Fruit fly (Drosophila melanogaster) whole organism, embryonic: ENCODE data around the gene CG32117.

Experiments
- ATbp ChIP-seq: fragments of 200-800 bp; sonication (Bioruptor generic); optimal IDR thresholded peaks from 2 replicates; lab custom pipeline; 2017; ENCODE audit warnings: missing biosample characterization, mild to moderate bottlenecking, missing genetic modification characterization, missing genetic modification reagents
- Bgb ChIP-seq: fragments of 200-800 bp; sonication (Bioruptor generic); IDR thresholded peaks from 2 replicates; pipeline ENCODE4 v1.3.6; 2022; ENCODE audit warnings: missing biosample characterization, missing genetic modification characterization; ENCODE audit not compliant: partially characterized antibody
- BtbVII ChIP-seq: fragments of 200-800 bp; sonication (Bioruptor generic); optimal IDR thresholded peaks from 3 replicates; lab custom pipeline; 2017; ENCODE audit warnings: missing biosample characterization, mild to moderate bottlenecking, missing genetic modification characterization
- CG10274 ChIP-seq: fragments of 200-800 bp; sonication (Bioruptor generic); optimal IDR thresholded peaks from 3 replicates; lab custom pipeline; 2017; ENCODE audit warnings: missing biosample characterization, mild to moderate bottlenecking, missing genetic modification characterization
- CG10431 ChIP-seq: fragments of 200-800 bp; sonication (Bioruptor generic); optimal IDR thresholded peaks from 3 replicates; lab custom pipeline; 2018; ENCODE audit warnings: missing biosample characterization, mild to moderate bottlenecking, missing genetic modification characterization
- CG11696 ChIP-seq: fragments of 200-800 bp; sonication (Bioruptor generic); IDR thresholded peaks from 2 replicates; pipeline ENCODE4 v1.3.6; 2022; ENCODE audit warnings: missing biosample characterization, missing genetic modification characterization
- CG12071 ChIP-seq: fragments of 200-800 bp; sonication (Bioruptor generic); optimal IDR thresholded peaks from 3 replicates; lab custom pipeline; 2018; ENCODE audit warnings: missing biosample characterization, mild to moderate bottlenecking, missing genetic modification characterization
- CG12391 ChIP-seq: fragments of 200-800 bp; sonication (Bioruptor generic); optimal IDR thresholded peaks from 3 replicates; lab custom pipeline; 2018; ENCODE audit warnings: missing biosample characterization, mild to moderate bottlenecking, missing genetic modification characterization, moderate library complexity
- CG13894 ChIP-seq: fragments of 200-800 bp; sonication (Bioruptor generic); optimal IDR thresholded peaks from 3 replicates; lab custom pipeline; 2018; ENCODE audit warnings: missing biosample characterization, mild to moderate bottlenecking, missing genetic modification characterization, moderate library complexity
- CG15479 ChIP-seq: fragments of 200-800 bp; sonication (Bioruptor generic); optimal IDR thresholded peaks from 3 replicates; lab custom pipeline; 2019; ENCODE audit warnings: missing biosample characterization, mild to moderate bottlenecking, missing genetic modification characterization, moderate library complexity
- CG16863 ChIP-seq: fragments of 200-800 bp; sonication (Bioruptor generic); optimal IDR thresholded peaks from 3 replicates; lab custom pipeline; 2016; ENCODE audit warnings: missing biosample characterization, missing genetic modification characterization
- CG2116 ChIP-seq: fragments of 200-800 bp; sonication (Bioruptor generic); optimal IDR thresholded peaks from 3 replicates; lab custom pipeline; 2018; ENCODE audit warnings: missing biosample characterization, mild to moderate bottlenecking, missing genetic modification characterization
- CG2678 ChIP-seq: fragments of 200-800 bp; sonication (Bioruptor generic); optimal IDR thresholded peaks from 3 replicates; lab custom pipeline; 2019; ENCODE audit warnings: missing biosample characterization, mild to moderate bottlenecking, missing genetic modification characterization, moderate library complexity
- CG31365 ChIP-seq: fragments of 200-800 bp; sonication (Bioruptor generic); optimal IDR thresholded peaks from 2 replicates; lab custom pipeline; 2018; ENCODE audit warnings: missing biosample characterization, mild to moderate bottlenecking, missing genetic modification characterization
- CG34376 ChIP-seq: fragments of 200-800 bp; sonication (Bioruptor generic); optimal IDR thresholded peaks from 2 replicates; lab custom pipeline; 2018; ENCODE audit warnings: missing biosample characterization, mild to moderate bottlenecking, missing genetic modification characterization
- CG4282 ChIP-seq: fragments of 200-800 bp; sonication (Bioruptor generic); optimal IDR thresholded peaks from 2 replicates; lab custom pipeline; 2016; ENCODE audit warnings: missing biosample characterization, missing genetic modification characterization
- CG4707 ChIP-seq: fragments of 200-800 bp; sonication (Bioruptor generic); optimal IDR thresholded peaks from 2 replicates; lab custom pipeline; 2018; ENCODE audit warnings: missing biosample characterization, mild to moderate bottlenecking, missing genetic modification characterization, moderate library complexity
- CG6254 ChIP-seq: fragments of 200-800 bp; sonication (Bioruptor generic); optimal IDR thresholded peaks from 3 replicates; lab custom pipeline; 2017; ENCODE audit warnings: mild to moderate bottlenecking, missing biosample characterization, missing genetic modification reagents, missing genetic modification characterization
- CG7271 ChIP-seq: fragments of 200-800 bp; sonication (Bioruptor generic); optimal IDR thresholded peaks from 2 replicates; lab custom pipeline; 2018; ENCODE audit warnings: missing biosample characterization, mild to moderate bottlenecking, missing genetic modification characterization, moderate library complexity
- CG8388 ChIP-seq: fragments of 200-800 bp; sonication (Bioruptor generic); optimal IDR thresholded peaks from 2 replicates; lab custom pipeline; 2019; ENCODE audit warnings: missing biosample characterization, mild to moderate bottlenecking, missing genetic modification characterization, moderate library complexity
- CG9727 ChIP-seq: fragments of 200-800 bp; sonication (Bioruptor generic); optimal IDR thresholded peaks from 3 replicates; lab custom pipeline; 2017; ENCODE audit warnings: missing biosample characterization, mild to moderate bottlenecking, missing genetic modification characterization
- CHES-1-like ChIP-seq: fragments of 200-800 bp; sonication (Bioruptor generic); optimal IDR thresholded peaks from 2 replicates; lab custom pipeline; 2016; ENCODE audit warnings: missing biosample characterization, missing genetic modification characterization
- CTCF ChIP-seq: fragments of 200-800 bp; sonication (Bioruptor generic); optimal IDR thresholded peaks from 2 replicates; lab custom pipeline; 2017; ENCODE audit warnings: missing biosample characterization, mild to moderate bottlenecking, missing genetic modification characterization, moderate library complexity
- CkIIα-i1 ChIP-seq: fragments of 200-800 bp; sonication (Bioruptor generic); IDR thresholded peaks from 2 replicates; pipeline ENCODE4 v1.3.6; 2022; ENCODE audit warnings: missing biosample characterization, missing genetic modification characterization
- Dfd ChIP-seq, 2 experiments: fragments of >200 bp; optimal IDR thresholded peaks; 2 replicates each; lab custom pipeline; 2017; ENCODE audit warnings: missing biosample characterization in 2 of 2, missing genetic modification characterization in 2 of 2
- Jarid2 ChIP-seq: fragments of 200-800 bp; sonication (Bioruptor generic); optimal IDR thresholded peaks from 3 replicates; lab custom pipeline; 2017; ENCODE audit warnings: mild to moderate bottlenecking, missing biosample characterization, missing genetic modification reagents, missing genetic modification characterization
- Lim3 ChIP-seq: fragments of 200-800 bp; sonication (Bioruptor generic); IDR thresholded peaks from 2 replicates; pipeline ENCODE4 v1.3.6; 2022; ENCODE audit warnings: missing biosample characterization, missing genetic modification characterization
- MTF-1 ChIP-seq: fragments of 200-800 bp; sonication (Bioruptor generic); optimal IDR thresholded peaks from 2 replicates; lab custom pipeline; 2018; ENCODE audit warnings: missing biosample characterization, mild to moderate bottlenecking, missing genetic modification characterization, borderline replicate concordance
- Meics ChIP-seq: fragments of 200-800 bp; sonication (Bioruptor generic); optimal IDR thresholded peaks from 2 replicates; lab custom pipeline; 2017; ENCODE audit warnings: missing biosample characterization, mild to moderate bottlenecking, missing genetic modification characterization
- Myb ChIP-seq: fragments of 200-800 bp; sonication (Bioruptor generic); optimal IDR thresholded peaks from 2 replicates; lab custom pipeline; 2016; ENCODE audit warnings: missing biosample characterization, missing genetic modification characterization
- Nf-YB ChIP-seq: fragments of 200-800 bp; sonication (Bioruptor generic); optimal IDR thresholded peaks from 3 replicates; lab custom pipeline; 2019; ENCODE audit warnings: missing biosample characterization, mild to moderate bottlenecking, missing genetic modification characterization, moderate library complexity
- Nf-YC ChIP-seq: fragments of 200-800 bp; optimal IDR thresholded peaks from 3 replicates; lab custom pipeline; 2019; ENCODE audit warnings: missing biosample characterization, mild to moderate bottlenecking, missing genetic modification characterization, moderate library complexity
- Sox100B ChIP-seq: fragments of 200-800 bp; sonication (Bioruptor generic); optimal IDR thresholded peaks from 3 replicates; lab custom pipeline; 2018; ENCODE audit warnings: missing biosample characterization, mild to moderate bottlenecking, missing genetic modification characterization
- Vsx1 ChIP-seq: fragments of 200-800 bp; sonication (Bioruptor generic); optimal IDR thresholded peaks from 2 replicates; lab custom pipeline; 2017; ENCODE audit warnings: missing biosample characterization, mild to moderate bottlenecking, missing genetic modification characterization, missing genetic modification reagents
- ara ChIP-seq: fragments of 200-800 bp; sonication (Bioruptor generic); IDR thresholded peaks from 2 replicates; pipeline ENCODE4 v1.3.6; 2022; ENCODE audit warnings: missing biosample characterization, missing genetic modification characterization
- bowl ChIP-seq: fragments of 200-800 bp; sonication (Bioruptor generic); IDR thresholded peaks from 2 replicates; pipeline ENCODE4 v1.3.6; 2022; ENCODE audit warnings: missing biosample characterization, missing genetic modification characterization
- caup ChIP-seq: fragments of 200-800 bp; sonication (Bioruptor generic); optimal IDR thresholded peaks from 3 replicates; lab custom pipeline; 2017; ENCODE audit warnings: missing biosample characterization, mild to moderate bottlenecking, missing genetic modification characterization, moderate library complexity; ENCODE audit not compliant: severe bottlenecking
- crc ChIP-seq: fragments of 200-800 bp; sonication (Bioruptor generic); optimal IDR thresholded peaks from 2 replicates; lab custom pipeline; 2016; ENCODE audit warnings: missing biosample characterization, missing genetic modification characterization
- gfzf ChIP-seq: fragments of 200-800 bp; sonication (Bioruptor generic); optimal IDR thresholded peaks from 2 replicates; lab custom pipeline; 2016; ENCODE audit warnings: missing biosample characterization, mild to moderate bottlenecking, missing genetic modification characterization, moderate library complexity
- gsb ChIP-seq: fragments of 200-800 bp; sonication (Bioruptor generic); IDR thresholded peaks from 2 replicates; pipeline ENCODE4 v1.3.6; 2022; ENCODE audit warnings: missing biosample characterization, missing genetic modification characterization
- lbe ChIP-seq: fragments of 200-800 bp; sonication (Bioruptor generic); optimal IDR thresholded peaks from 2 replicates; lab custom pipeline; 2016; ENCODE audit warnings: missing biosample characterization, mild to moderate bottlenecking, missing genetic modification characterization
- lov ChIP-seq, 2 experiments: fragments of 200-800 bp in 1 of 2; fragments of >200 bp in 1 of 2; sonication (Bioruptor generic) in 1 of 2; IDR thresholded peaks in 1 of 2; optimal IDR thresholded peaks in 1 of 2; 2 replicates in 1 of 2; 3 replicates in 1 of 2; pipeline versions ENCODE4 v1.3.6 to Lab custom; 2017 to 2022; ENCODE audit warnings: missing biosample characterization in 1 of 2, missing genetic modification characterization in 1 of 2
- nerfin-2 ChIP-seq: fragments of 200-800 bp; sonication (Bioruptor generic); IDR thresholded peaks from 2 replicates; pipeline ENCODE4 v1.3.6; 2022; ENCODE audit warnings: missing biosample characterization, missing genetic modification characterization; ENCODE audit not compliant: partially characterized antibody
- oc ChIP-seq: fragments of 200-800 bp; sonication (Bioruptor generic); optimal IDR thresholded peaks from 2 replicates; lab custom pipeline; 2018; ENCODE audit warnings: missing biosample characterization, mild to moderate bottlenecking, missing genetic modification characterization, moderate library complexity
- pnt ChIP-seq: fragments of 200-800 bp; sonication (Bioruptor generic); optimal IDR thresholded peaks from 3 replicates; lab custom pipeline; 2016; ENCODE audit warnings: missing biosample characterization, missing genetic modification characterization
- ro ChIP-seq: fragments of 200-800 bp; sonication (Bioruptor generic); IDR thresholded peaks from 2 replicates; pipeline ENCODE4 v1.3.6; 2022; ENCODE audit warnings: missing biosample characterization, missing genetic modification characterization
- sqz ChIP-seq: fragments of 200-800 bp; sonication (Bioruptor generic); optimal IDR thresholded peaks from 3 replicates; lab custom pipeline; 2018; ENCODE audit warnings: missing biosample characterization, mild to moderate bottlenecking, missing genetic modification characterization
- twi ChIP-seq: fragments of 200-800 bp; optimal IDR thresholded peaks from 2 replicates; lab custom pipeline; 2019; ENCODE audit warnings: missing biosample characterization, mild to moderate bottlenecking, missing genetic modification characterization, moderate library complexity
- wor ChIP-seq: fragments of 200-800 bp; sonication (Bioruptor generic); IDR thresholded peaks from 2 replicates; pipeline ENCODE4 v1.3.6; 2022; ENCODE audit warnings: missing biosample characterization, missing genetic modification characterization

Gene CG32117

DNA sequence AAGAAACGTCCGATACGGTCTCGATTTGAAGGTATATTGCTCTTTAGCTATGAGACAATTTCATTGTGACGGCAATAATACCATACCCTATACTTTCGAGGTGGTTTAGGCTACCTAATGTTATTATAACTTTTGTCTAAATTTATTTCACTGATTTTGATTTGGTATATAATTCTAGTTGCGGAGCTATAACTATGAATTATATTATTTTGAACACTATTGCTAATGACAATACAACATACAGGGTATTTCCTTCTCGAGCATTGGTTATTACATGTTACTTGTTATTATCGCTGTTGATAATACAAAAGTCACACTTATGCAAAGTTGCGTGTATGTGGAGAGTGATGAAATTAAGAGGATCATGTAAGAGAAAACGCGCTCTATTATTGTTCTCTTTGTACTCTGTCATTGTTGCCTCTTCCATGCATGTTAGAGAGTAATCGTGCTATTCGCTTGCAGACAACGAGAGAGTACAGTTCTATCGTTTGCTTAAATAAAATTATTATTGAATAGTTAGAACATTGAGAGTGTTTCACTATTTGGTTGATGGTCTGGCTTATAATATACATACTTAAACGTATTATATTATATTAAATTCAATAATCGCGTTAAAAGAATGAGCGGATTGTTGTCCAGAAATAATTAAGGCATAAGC, 10.2 kb upstream of the CG32117 start, which contains the start of gene CG32115 (continued):
- TF ChIP-seq CG7271 (tag; lab: Kevin White, UChicago) (peak; percentile 62), lov (optimal IDR thresholded peaks at IDR 0.05; lab: Kevin White, UChicago) (no peak), lov (GFP tag; IDR thresholded peaks at IDR 0.05; lab: Robert Waterston, UW) (peak; percentile 90), Jarid2 (GFP tag; lab: Kevin White, UChicago) (peak; percentile 70), CHES-1-like (GFP tag; lab: Kevin White, UChicago) (peak; percentile 87), CG4707 (GFP tag; lab: Kevin White, UChicago) (peak; percentile 68), CG6254 (GFP tag; lab: Kevin White, UChicago) (peak; percentile 70), Nf-YB (peak; percentile 78), pnt (peak; percentile 77), crc (GFP tag; lab: Kevin White, UChicago) (peak; percentile 91), CG12071 (GFP tag; lab: Kevin White, UChicago) (peak; percentile 91), CG11696 (GFP tag; lab: Robert Waterston, UW) (peak; percentile 86), ATbp (GFP tag; lab: Kevin White, UChicago) (peak; percentile 82), bowl (GFP tag; lab: Robert Waterston, UW) (peak; percentile 85), Lim3 (GFP tag; lab: Robert Waterston, UW) (peak; percentile 80), ro (GFP tag; lab: Robert Waterston, UW) (peak; percentile 74), CG8388 (GFP tag; lab: Kevin White, UChicago) (peak; percentile 89), wor (GFP tag; lab: Robert Waterston, UW) (peak; percentile 86), CG10431 (no peak), CG2678 (tag; lab: Kevin White, UChicago) (peak; percentile 98), sqz (GFP tag; lab: Kevin White, UChicago) (no peak), CG9727 (GFP tag; lab: Kevin White, UChicago) (peak; percentile 91), CG10274 (peak; percentile 82), CTCF (peak; percentile 42), CG16863 (GFP tag; lab: Kevin White, UChicago) (peak; percentile 86), oc (tag; lab: Kevin White, UChicago) (peak; percentile 92), Meics (peak; percentile 94), Nf-YC (tag; lab: Kevin White, UChicago) (no peak), CkIIα-i1 (GFP tag; lab: Robert Waterston, UW) (peak; percentile 81), MTF-1 (GFP tag; lab: Kevin White, UChicago) (peak; percentile 78), Myb (peak; percentile 71), caup (peak; percentile 95), nerfin-2 (GFP tag; lab: Robert Waterston, UW) (no peak), CG15479 (GFP tag; lab: Kevin White, UChicago) (no peak), gfzf (GFP tag; lab: Kevin White, UChicago) (no peak), Dfd (GFP tag; optimal IDR thresholded peaks at IDR 0.05; lab: Kevin White, UChicago) (no peak), Vsx1 (GFP tag; lab: Kevin White, UChicago) (peak; percentile 60), CG2116 (GFP tag; lab: Kevin White, UChicago) (peak; percentile 52), Sox100B (peak; percentile 86), Bgb (no peak), gsb (GFP tag; lab: Robert Waterston, UW) (peak; percentile 93), CG13894 (tag; lab: Kevin White, UChicago) (peak; percentile 95), CG31365 (tag; lab: Kevin White, UChicago) (peak; percentile 79), CG34376 (GFP tag; lab: Kevin White, UChicago) (peak; percentile 88), CG12391 (tag; lab: Kevin White, UChicago) (peak; percentile 96), ara (GFP tag; lab: Robert Waterston, UW) (peak; percentile 94), BtbVII (peak; percentile 93), CG4282 (GFP tag; lab: Kevin White, UChicago) (no peak), twi (tag; lab: Kevin White, UChicago) (peak; percentile 86), lbe (GFP tag; lab: Kevin White, UChicago) (peak; percentile 96)
